Worm (Caenorhabditis elegans): ENCODE measurements around the gene C01G12.3.

ce11 chrII:14599933-14600630, 18.0 kb upstream of the C01G12.3 start:
- TF ChIP-seq spr-1 (tag; optimal IDR thresholded peaks at IDR 0.05): no peak
- TF ChIP-seq egl-27 (tag; optimal IDR thresholded peaks at IDR 0.05): no peak
- no peak for TF ChIP-seq ama-1 (optimal IDR thresholded peaks at IDR 0.05)
- no peak for TF ChIP-seq fos-1 (tag; optimal IDR thresholded peaks at IDR 0.05)
